Fruit fly (Drosophila melanogaster) whole organism, embryonic: ENCODE measurements around the gene CG17996.

ENCODE experiments used
- ATbp ChIP-seq: fragments of 200-800 bp; sonication (Bioruptor generic); optimal IDR thresholded peaks from 2 replicates; lab custom pipeline; 2017; ENCODE audit warnings: missing biosample characterization, mild to moderate bottlenecking, missing genetic modification characterization, missing genetic modification reagents
- Atf3 ChIP-seq: fragments of 200-800 bp; sonication (Bioruptor generic); optimal IDR thresholded peaks from 3 replicates; lab custom pipeline; 2016; ENCODE audit warnings: missing biosample characterization, missing genetic modification characterization
- CG10959 ChIP-seq: fragments of 200-800 bp; sonication (Bioruptor generic); IDR thresholded peaks from 2 replicates; pipeline ENCODE4 v1.3.6; 2022; ENCODE audit warnings: missing biosample characterization, missing genetic modification characterization
- CG11247 ChIP-seq: fragments of 200-800 bp; sonication (Bioruptor generic); IDR thresholded peaks from 2 replicates; pipeline ENCODE4 v1.3.6; 2022; ENCODE audit warnings: missing biosample characterization, missing genetic modification characterization
- CG11560 ChIP-seq: fragments of 200-800 bp; sonication (Bioruptor generic); IDR thresholded peaks from 3 replicates; pipeline ENCODE4 v1.3.6; 2022; ENCODE audit warnings: missing biosample characterization, missing genetic modification characterization
- CG12071 ChIP-seq: fragments of 200-800 bp; sonication (Bioruptor generic); optimal IDR thresholded peaks from 3 replicates; lab custom pipeline; 2018; ENCODE audit warnings: missing biosample characterization, mild to moderate bottlenecking, missing genetic modification characterization
- CG13775 ChIP-seq: fragments of 200-800 bp; sonication (Bioruptor generic); optimal IDR thresholded peaks from 3 replicates; lab custom pipeline; 2017; ENCODE audit warnings: missing biosample characterization, mild to moderate bottlenecking, missing genetic modification characterization
- CG14441 ChIP-seq: fragments of 200-800 bp; sonication (Bioruptor generic); IDR thresholded peaks from 2 replicates; pipeline ENCODE4 v1.3.6; 2022; ENCODE audit warnings: missing biosample characterization, missing genetic modification characterization
- CG15479 ChIP-seq: fragments of 200-800 bp; sonication (Bioruptor generic); optimal IDR thresholded peaks from 3 replicates; lab custom pipeline; 2019; ENCODE audit warnings: missing biosample characterization, mild to moderate bottlenecking, missing genetic modification characterization, moderate library complexity
- CG15696 ChIP-seq: fragments of 200-800 bp; sonication (Bioruptor generic); optimal IDR thresholded peaks from 2 replicates; lab custom pipeline; 2019; ENCODE audit warnings: missing biosample characterization, mild to moderate bottlenecking, missing genetic modification characterization, moderate library complexity
- CG16779 ChIP-seq: fragments of 200-800 bp; sonication (Bioruptor generic); IDR thresholded peaks from 2 replicates; pipeline ENCODE4 v1.3.6; 2022; ENCODE audit warnings: missing biosample characterization, missing genetic modification characterization
- CG16863 ChIP-seq: fragments of 200-800 bp; sonication (Bioruptor generic); optimal IDR thresholded peaks from 3 replicates; lab custom pipeline; 2016; ENCODE audit warnings: missing biosample characterization, missing genetic modification characterization
- CG17328 ChIP-seq: fragments of 200-800 bp; sonication (Bioruptor generic); IDR thresholded peaks from 2 replicates; pipeline ENCODE4 v1.3.6; 2022; ENCODE audit warnings: missing biosample characterization, missing genetic modification characterization
- CG2116 ChIP-seq: fragments of 200-800 bp; sonication (Bioruptor generic); optimal IDR thresholded peaks from 3 replicates; lab custom pipeline; 2018; ENCODE audit warnings: missing biosample characterization, mild to moderate bottlenecking, missing genetic modification characterization
- CG30431 ChIP-seq: fragments of 200-800 bp; sonication (Bioruptor generic); optimal IDR thresholded peaks from 2 replicates; lab custom pipeline; 2017; ENCODE audit warnings: missing biosample characterization, missing genetic modification characterization
- CG33557 ChIP-seq: fragments of 200-800 bp; sonication (Bioruptor generic); optimal IDR thresholded peaks from 2 replicates; lab custom pipeline; 2019; ENCODE audit warnings: missing biosample characterization, mild to moderate bottlenecking, missing genetic modification characterization, moderate library complexity
- CG6854 ChIP-seq: fragments of 200-800 bp; sonication (Bioruptor generic); optimal IDR thresholded peaks from 3 replicates; lab custom pipeline; 2017; ENCODE audit warnings: missing biosample characterization, mild to moderate bottlenecking, missing genetic modification characterization
- CG8089 ChIP-seq: fragments of 200-800 bp; sonication (Bioruptor generic); optimal IDR thresholded peaks from 3 replicates; lab custom pipeline; 2016; ENCODE audit warnings: missing biosample characterization, missing genetic modification characterization
- CG9609 ChIP-seq: fragments of 200-800 bp; sonication (Bioruptor generic); optimal IDR thresholded peaks from 3 replicates; lab custom pipeline; 2016; ENCODE audit warnings: missing biosample characterization, missing genetic modification characterization
- CG9876 ChIP-seq: fragments of 200-800 bp; sonication (Bioruptor generic); optimal IDR thresholded peaks from 2 replicates; lab custom pipeline; 2016; ENCODE audit warnings: missing biosample characterization, missing genetic modification characterization
- ERR ChIP-seq: fragments of 200-800 bp; sonication (Bioruptor generic); optimal IDR thresholded peaks from 2 replicates; lab custom pipeline; 2016; ENCODE audit warnings: missing biosample characterization, missing genetic modification characterization
- Fer2 ChIP-seq: fragments of 200-800 bp; sonication (Bioruptor generic); optimal IDR thresholded peaks from 2 replicates; lab custom pipeline; 2018; ENCODE audit warnings: missing biosample characterization, mild to moderate bottlenecking, missing genetic modification characterization, moderate library complexity
- GATAe ChIP-seq: fragments of 200-800 bp; sonication (Bioruptor generic); conservative IDR thresholded peaks from 2 replicates; pipeline ENCODE4 v1.3.6; 2022; ENCODE audit warnings: missing biosample characterization, missing genetic modification characterization
- HLH4C ChIP-seq: fragments of 200-800 bp; sonication (Bioruptor generic); IDR thresholded peaks from 3 replicates; pipeline ENCODE4 v1.3.6; 2022; ENCODE audit warnings: missing biosample characterization, missing genetic modification characterization; ENCODE audit not compliant: partially characterized antibody
- Hsf ChIP-seq: fragments of 200-800 bp; sonication (Bioruptor generic); optimal IDR thresholded peaks from 3 replicates; lab custom pipeline; 2016; ENCODE audit warnings: missing biosample characterization, missing genetic modification characterization
- Lhr ChIP-seq: fragments of 200-800 bp; sonication (Bioruptor generic); optimal IDR thresholded peaks from 3 replicates; lab custom pipeline; 2017; ENCODE audit warnings: mild to moderate bottlenecking, missing biosample characterization, missing genetic modification reagents, missing genetic modification characterization
- Lpt ChIP-seq: fragments of >200 bp; optimal IDR thresholded peaks from 2 replicates; lab custom pipeline; 2018; ENCODE audit warnings: missing biosample characterization, missing genetic modification characterization
- Meics ChIP-seq: fragments of 200-800 bp; sonication (Bioruptor generic); optimal IDR thresholded peaks from 2 replicates; lab custom pipeline; 2017; ENCODE audit warnings: missing biosample characterization, mild to moderate bottlenecking, missing genetic modification characterization
- Mrtf ChIP-seq: fragments of 200-800 bp; sonication (Bioruptor generic); IDR thresholded peaks from 3 replicates; pipeline ENCODE4 v1.3.6; 2022; ENCODE audit warnings: missing biosample characterization, missing genetic modification characterization
- NK7.1 ChIP-seq: fragments of 200-800 bp; sonication (Bioruptor generic); optimal IDR thresholded peaks from 3 replicates; lab custom pipeline; 2016; ENCODE audit warnings: missing biosample characterization, missing genetic modification characterization
- Neu2 ChIP-seq: fragments of 200-800 bp; sonication (Bioruptor generic); optimal IDR thresholded peaks from 3 replicates; lab custom pipeline; 2016; ENCODE audit warnings: missing biosample characterization, missing genetic modification characterization, borderline replicate concordance
- PHDP ChIP-seq: fragments of 200-800 bp; sonication (Bioruptor generic); optimal IDR thresholded peaks from 3 replicates; lab custom pipeline; 2018; ENCODE audit warnings: missing biosample characterization, mild to moderate bottlenecking, missing genetic modification characterization, moderate library complexity
- Rfx ChIP-seq: fragments of 200-800 bp; sonication (Bioruptor generic); IDR thresholded peaks from 2 replicates; pipeline ENCODE4 v1.3.6; 2022; ENCODE audit warnings: missing biosample characterization, missing genetic modification characterization
- Six4 ChIP-seq: fragments of 200-800 bp; sonication (Bioruptor generic); optimal IDR thresholded peaks from 2 replicates; lab custom pipeline; 2016; ENCODE audit warnings: missing biosample characterization, missing genetic modification characterization
- Trl ChIP-seq, 3 experiments: fragments of >200 bp in 2 of 3; fragments of 200-800 bp in 1 of 3; sonication (Bioruptor generic) in 1 of 3; optimal IDR thresholded peaks; 2 replicates in 1 of 3; 3 replicates in 2 of 3; lab custom pipeline; 2016 to 2017; ENCODE audit warnings: missing biosample characterization in 1 of 3, missing genetic modification characterization in 1 of 3
- aop ChIP-seq: fragments of 200-800 bp; sonication (Bioruptor generic); IDR thresholded peaks from 2 replicates; pipeline ENCODE4 v1.3.6; 2022; ENCODE audit warnings: missing biosample characterization, missing genetic modification characterization
- bowl ChIP-seq: fragments of 200-800 bp; sonication (Bioruptor generic); IDR thresholded peaks from 2 replicates; pipeline ENCODE4 v1.3.6; 2022; ENCODE audit warnings: missing biosample characterization, missing genetic modification characterization
- crp ChIP-seq, 2 experiments: fragments of 200-800 bp; sonication (Bioruptor generic); optimal IDR thresholded peaks; 2 replicates in 1 of 2; 3 replicates in 1 of 2; lab custom pipeline; 2017; ENCODE audit warnings: missing biosample characterization in 2 of 2, missing genetic modification characterization in 2 of 2, mild to moderate bottlenecking in 1 of 2, moderate library complexity in 1 of 2
- en ChIP-seq: fragments of 200-800 bp; sonication (Bioruptor generic); optimal IDR thresholded peaks from 2 replicates; lab custom pipeline; 2016; ENCODE audit warnings: missing biosample characterization, missing genetic modification characterization
- fd102C ChIP-seq: fragments of 200-800 bp; sonication (Bioruptor generic); optimal IDR thresholded peaks from 2 replicates; lab custom pipeline; 2018; ENCODE audit warnings: missing biosample characterization, mild to moderate bottlenecking, missing genetic modification characterization, moderate library complexity
- fd64A ChIP-seq: fragments of 200-800 bp; sonication (Bioruptor generic); optimal IDR thresholded peaks from 3 replicates; lab custom pipeline; 2018; ENCODE audit warnings: missing biosample characterization, mild to moderate bottlenecking, missing genetic modification characterization
- ham ChIP-seq: fragments of 200-800 bp; sonication (Bioruptor generic); IDR thresholded peaks from 2 replicates; pipeline ENCODE4 v1.3.6; 2022; ENCODE audit warnings: missing biosample characterization, missing genetic modification characterization
- ind ChIP-seq: fragments of 200-800 bp; sonication (Bioruptor generic); optimal IDR thresholded peaks from 3 replicates; lab custom pipeline; 2016; ENCODE audit warnings: missing biosample characterization, missing genetic modification characterization
- lab ChIP-seq: fragments of 200-800 bp; sonication (Bioruptor generic); optimal IDR thresholded peaks from 3 replicates; lab custom pipeline; 2017; ENCODE audit warnings: missing biosample characterization, missing genetic modification characterization, mild to moderate bottlenecking, moderate library complexity, missing genetic modification reagents
- nmo ChIP-seq: fragments of 200-800 bp; sonication (Bioruptor generic); optimal IDR thresholded peaks from 2 replicates; lab custom pipeline; 2018; ENCODE audit warnings: missing biosample characterization, mild to moderate bottlenecking, missing genetic modification characterization, moderate library complexity
- pros ChIP-seq: fragments of 200-800 bp; sonication (Bioruptor generic); optimal IDR thresholded peaks from 3 replicates; lab custom pipeline; 2019; ENCODE audit warnings: missing biosample characterization, mild to moderate bottlenecking, missing genetic modification characterization, moderate library complexity
- pzg ChIP-seq: fragments of 200-800 bp; sonication (Bioruptor generic); optimal IDR thresholded peaks from 3 replicates; lab custom pipeline; 2018; ENCODE audit warnings: missing biosample characterization, mild to moderate bottlenecking, missing genetic modification characterization, moderate library complexity
- sd ChIP-seq: fragments of 200-800 bp; sonication (Bioruptor generic); optimal IDR thresholded peaks from 3 replicates; lab custom pipeline; 2018; ENCODE audit warnings: missing biosample characterization, mild to moderate bottlenecking, missing genetic modification characterization, moderate library complexity
- seq ChIP-seq: fragments of 200-800 bp; sonication (Bioruptor generic); IDR thresholded peaks from 2 replicates; pipeline ENCODE4 v1.3.6; 2022; ENCODE audit warnings: missing biosample characterization, missing genetic modification characterization
- shn ChIP-seq: fragments of 200-800 bp; sonication (Bioruptor generic); optimal IDR thresholded peaks from 3 replicates; lab custom pipeline; 2016; ENCODE audit warnings: missing biosample characterization, missing genetic modification characterization
- unc-4 ChIP-seq: fragments of 200-800 bp; sonication (Bioruptor generic); IDR thresholded peaks from 2 replicates; pipeline ENCODE4 v1.3.6; 2022; ENCODE audit warnings: missing biosample characterization, missing genetic modification characterization; ENCODE audit not compliant: partially characterized antibody

CG17996 gene

dm6 chr2L:16709693-16710092, 21.1 kb downstream of the CG17996 start (continued):
- peak; percentile 9; the same call in 1 of the 2 replicates for TF ChIP-seq CG10959
- TF ChIP-seq crp (GFP tag; optimal IDR thresholded peaks at IDR 0.05; lab: Kevin White, UChicago) = no peak
- TF ChIP-seq Mrtf = peak; percentile 69; the same call in 2 of the 3 replicates
- TF ChIP-seq CG33557 (GFP tag; lab: Kevin White, UChicago) = no peak
- TF ChIP-seq ATbp (GFP tag; lab: Kevin White, UChicago) = peak; percentile 60
- TF ChIP-seq Trl (optimal IDR thresholded peaks at IDR 0.05; lab: Kevin White, UChicago) = no peak
- no peak for TF ChIP-seq Trl (GFP tag; optimal IDR thresholded peaks at IDR 0.05; lab: Kevin White, UChicago)
- no peak for TF ChIP-seq ERR (GFP tag; lab: Kevin White, UChicago)
- TF ChIP-seq fd64A (GFP tag; lab: Kevin White, UChicago) = no peak
- no peak for TF ChIP-seq CG15696 (tag; lab: Kevin White, UChicago)
- peak; percentile 76; the same call in 1 of the 2 replicates for TF ChIP-seq bowl (GFP tag; lab: Robert Waterston, UW)
- peak; percentile 38 for TF ChIP-seq CG30431 (GFP tag; lab: Kevin White, UChicago)
- TF ChIP-seq CG12071 (GFP tag; lab: Kevin White, UChicago) = no peak
- no peak for TF ChIP-seq sd (tag; lab: Kevin White, UChicago)
- peak; percentile 48 for TF ChIP-seq Hsf (GFP tag; lab: Kevin White, UChicago)
- TF ChIP-seq seq (GFP tag; lab: Robert Waterston, UW) = peak; percentile 75
- TF ChIP-seq CG11247 (GFP tag; lab: Robert Waterston, UW) = peak; percentile 64
- TF ChIP-seq NK7.1 (GFP tag; lab: Kevin White, UChicago) = no peak
- no peak for TF ChIP-seq lab
- peak; percentile 83 for TF ChIP-seq Rfx (GFP tag; lab: Robert Waterston, UW)
- TF ChIP-seq unc-4 (GFP tag; lab: Robert Waterston, UW) = no peak
- peak; percentile 88 for TF ChIP-seq CG17328 (GFP tag; lab: Robert Waterston, UW)
- no peak for TF ChIP-seq pros (GFP tag; lab: Kevin White, UChicago)
- peak; percentile 46; the same call in 1 of the 3 replicates for TF ChIP-seq CG11560
- no peak for TF ChIP-seq CG16863 (GFP tag; lab: Kevin White, UChicago)
- TF ChIP-seq Lhr (GFP tag; lab: Kevin White, UChicago) = no peak
- TF ChIP-seq Fer2 (tag; lab: Kevin White, UChicago) = no peak
- TF ChIP-seq nmo (GFP tag; lab: Kevin White, UChicago) = peak; percentile 74
- no peak for TF ChIP-seq CG15479 (GFP tag; lab: Kevin White, UChicago)
- no peak for TF ChIP-seq CG9876 (GFP tag; lab: Kevin White, UChicago)
- no peak for TF ChIP-seq Six4 (GFP tag; lab: Kevin White, UChicago)
- no peak for TF ChIP-seq CG6854 (GFP tag; lab: Kevin White, UChicago)
- no peak for TF ChIP-seq CG16779 (GFP tag; lab: Robert Waterston, UW)
- TF ChIP-seq aop (GFP tag; lab: Robert Waterston, UW) = 0 out of 2 replicates have a peak, but pooled peaks have one; percentile 20
- no peak for TF ChIP-seq shn (GFP tag; lab: Kevin White, UChicago)
- no peak for TF ChIP-seq CG8089
- no peak for TF ChIP-seq Lpt (GFP tag; lab: Kevin White, UChicago)
- TF ChIP-seq GATAe = no peak
- TF ChIP-seq pzg = no peak
- TF ChIP-seq CG14441 (GFP tag; lab: Robert Waterston, UW) = no peak
- TF ChIP-seq CG2116 (GFP tag; lab: Kevin White, UChicago) = no peak
- no peak for TF ChIP-seq HLH4C (GFP tag; lab: Robert Waterston, UW)
- no peak for TF ChIP-seq en (GFP tag; lab: Kevin White, UChicago)
- peak; percentile 81 for TF ChIP-seq PHDP
- no peak for TF ChIP-seq ind (GFP tag; lab: Kevin White, UChicago)
- no peak for TF ChIP-seq Neu2
- TF ChIP-seq CG13775 (GFP tag; lab: Kevin White, UChicago) = peak; percentile 49
- TF ChIP-seq ham (GFP tag; lab: Robert Waterston, UW) = no peak
- no peak for TF ChIP-seq Meics
- no peak for TF ChIP-seq Atf3 (GFP tag; lab: Kevin White, UChicago)
- no peak for TF ChIP-seq CG9609 (GFP tag; lab: Kevin White, UChicago)
- no peak for TF ChIP-seq fd102C (GFP tag; lab: Kevin White, UChicago)
